Worm (Caenorhabditis elegans): ENCODE measurements around the gene duxl-1.

DNA sequence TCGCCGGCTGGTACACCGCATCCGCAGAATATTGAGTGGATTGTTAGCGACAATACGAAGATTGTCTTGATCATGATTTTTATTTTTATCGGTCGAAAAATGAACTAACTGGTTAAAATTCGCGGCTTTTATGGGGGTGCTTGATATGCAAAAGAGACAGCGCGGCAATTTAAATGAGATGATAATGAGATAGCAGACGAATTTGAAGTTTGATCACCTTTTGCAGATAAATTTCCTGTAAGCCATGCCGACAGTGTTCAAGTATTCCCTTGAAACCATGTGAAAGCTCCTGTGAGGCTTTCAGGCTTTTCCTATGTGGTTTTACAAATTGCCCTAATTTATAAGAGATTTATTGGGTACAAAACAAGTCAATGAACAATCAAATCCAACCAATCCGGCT, 17.3 kb upstream of the duxl-1 start, which contains the start of gene ZC204.17:
- no peak for TF ChIP-seq ahr-1 (tag; optimal IDR thresholded peaks at IDR 0.05)
- no peak for TF ChIP-seq pat-9 (tag; optimal IDR thresholded peaks at IDR 0.05)
- no peak for TF ChIP-seq hlh-15 (tag; optimal IDR thresholded peaks at IDR 0.05)
- no peak for TF ChIP-seq hlh-6 (tag; optimal IDR thresholded peaks at IDR 0.05)
- no peak for TF ChIP-seq nhr-11 (tag; optimal IDR thresholded peaks at IDR 0.05)
- no peak for TF ChIP-seq sox-2 (GFP tag; IDR thresholded peaks at IDR 0.05)
- no peak for TF ChIP-seq sox-4 (tag; optimal IDR thresholded peaks at IDR 0.05)
- no peak for TF ChIP-seq pha-4 (tag; optimal IDR thresholded peaks at IDR 0.05)
- TF ChIP-seq nfya-1 (tag; optimal IDR thresholded peaks at IDR 0.05): no peak
- TF ChIP-seq hlh-8 (tag; optimal IDR thresholded peaks at IDR 0.05): no peak
- TF ChIP-seq tbx-2 (tag; optimal IDR thresholded peaks at IDR 0.05): no peak
- TF ChIP-seq pqm-1 (tag; optimal IDR thresholded peaks at IDR 0.05): no peak
- TF ChIP-seq hlh-30 (tag; optimal IDR thresholded peaks at IDR 0.05; ENCODE audit: insufficient read depth): no peak
